Fruit fly (Drosophila melanogaster) whole organism, embryonic: Measurements from ENCODE around the gene ldbr.
A peak's percentile ranks its signal among the peaks of the same experiment; 100 is the strongest.

Experiments used
- Aef1 ChIP-seq: fragments of 200-800 bp; sonication (Bioruptor generic); IDR thresholded peaks from 3 replicates; pipeline ENCODE4 v1.3.6; 2022; ENCODE audit warnings: missing biosample characterization, missing genetic modification characterization
- Asciz ChIP-seq: fragments of 200-800 bp; sonication (Bioruptor generic); optimal IDR thresholded peaks from 2 replicates; lab custom pipeline; 2017; ENCODE audit warnings: missing biosample characterization, mild to moderate bottlenecking, missing genetic modification characterization, missing genetic modification reagents
- Awh ChIP-seq: fragments of 200-800 bp; sonication (Bioruptor generic); IDR thresholded peaks from 2 replicates; pipeline ENCODE4, ENCODE4 v1.3.6; 2022; ENCODE audit warnings: missing biosample characterization, missing genetic modification characterization
- Blimp-1 ChIP-seq: fragments of 200-800 bp; sonication (Bioruptor generic); optimal IDR thresholded peaks from 3 replicates; lab custom pipeline; 2018; ENCODE audit warnings: missing biosample characterization, missing genetic modification characterization, mild to moderate bottlenecking, moderate library complexity, missing genetic modification reagents
- CG10366 ChIP-seq: fragments of 200-800 bp; sonication (Bioruptor generic); IDR thresholded peaks from 2 replicates; pipeline ENCODE4 v1.3.6; 2022; ENCODE audit warnings: missing biosample characterization, missing genetic modification characterization
- CG11093 ChIP-seq: fragments of 200-800 bp; sonication (Bioruptor generic); IDR thresholded peaks from 3 replicates; pipeline ENCODE4 v1.3.6; 2022; ENCODE audit warnings: missing biosample characterization, missing genetic modification characterization
- CG14014 ChIP-seq: fragments of 200-800 bp; sonication (Bioruptor generic); IDR thresholded peaks from 2 replicates; pipeline ENCODE4 v1.3.6; 2022; ENCODE audit warnings: missing biosample characterization, missing genetic modification characterization
- CG14050 ChIP-seq: fragments of 200-800 bp; sonication (Bioruptor generic); IDR thresholded peaks from 3 replicates; pipeline ENCODE4 v1.3.6; 2022; ENCODE audit warnings: missing biosample characterization, missing genetic modification characterization
- CG14667 ChIP-seq: fragments of 200-800 bp; sonication (Bioruptor generic); IDR thresholded peaks from 2 replicates; pipeline ENCODE4 v1.3.6; 2022; ENCODE audit warnings: missing biosample characterization, missing genetic modification characterization
- CG15073 ChIP-seq: fragments of 200-800 bp; sonication (Bioruptor generic); optimal IDR thresholded peaks from 2 replicates; lab custom pipeline; 2016; ENCODE audit warnings: missing biosample characterization, missing genetic modification characterization
- CG1529 ChIP-seq: fragments of 200-800 bp; sonication (Bioruptor generic); optimal IDR thresholded peaks from 3 replicates; lab custom pipeline; 2018; ENCODE audit warnings: missing biosample characterization, missing genetic modification characterization
- CG15601 ChIP-seq: fragments of 200-800 bp; sonication (Bioruptor generic); optimal IDR thresholded peaks from 3 replicates; lab custom pipeline; 2019; ENCODE audit warnings: missing biosample characterization, mild to moderate bottlenecking, missing genetic modification characterization, moderate library complexity
- CG15696 ChIP-seq: fragments of 200-800 bp; sonication (Bioruptor generic); optimal IDR thresholded peaks from 2 replicates; lab custom pipeline; 2019; ENCODE audit warnings: missing biosample characterization, mild to moderate bottlenecking, missing genetic modification characterization, moderate library complexity
- CG17912 ChIP-seq: fragments of 200-800 bp; sonication (Bioruptor generic); optimal IDR thresholded peaks from 2 replicates; lab custom pipeline; 2018; ENCODE audit warnings: missing biosample characterization, mild to moderate bottlenecking, missing genetic modification characterization
- CG1792 ChIP-seq: fragments of 200-800 bp; sonication (Bioruptor generic); optimal IDR thresholded peaks from 2 replicates; lab custom pipeline; 2016; ENCODE audit warnings: missing biosample characterization, missing genetic modification characterization
- CG43689 ChIP-seq: fragments of 200-800 bp; sonication (Bioruptor generic); IDR thresholded peaks from 2 replicates; pipeline ENCODE4 v1.3.6; 2022; ENCODE audit warnings: missing biosample characterization, missing genetic modification characterization
- CG4424 ChIP-seq: fragments of 200-800 bp; sonication (Bioruptor generic); optimal IDR thresholded peaks from 3 replicates; lab custom pipeline; 2016; ENCODE audit warnings: missing biosample characterization, missing genetic modification characterization
- CG7357 ChIP-seq: fragments of 200-800 bp; sonication (Bioruptor generic); IDR thresholded peaks from 3 replicates; pipeline ENCODE4 v1.3.6; 2022; ENCODE audit warnings: missing biosample characterization, missing genetic modification characterization
- CG7372 ChIP-seq: fragments of 200-800 bp; sonication (Bioruptor generic); IDR thresholded peaks from 2 replicates; pipeline ENCODE4 v1.3.6; 2022; ENCODE audit warnings: missing biosample characterization, missing genetic modification characterization
- CG7745 ChIP-seq: fragments of 200-800 bp; sonication (Bioruptor generic); optimal IDR thresholded peaks from 2 replicates; lab custom pipeline; 2018; ENCODE audit warnings: missing biosample characterization, mild to moderate bottlenecking, missing genetic modification characterization, moderate library complexity
- CG8290 ChIP-seq, 3 experiments: fragments of 200-800 bp; sonication (Bioruptor generic); optimal IDR thresholded peaks; 2 replicates each; lab custom pipeline; 2016 to 2019; ENCODE audit warnings: missing biosample characterization in 3 of 3, missing genetic modification characterization in 3 of 3, mild to moderate bottlenecking in 2 of 3, moderate library complexity in 1 of 3
- CG9932 ChIP-seq: fragments of 200-800 bp; sonication (Bioruptor generic); IDR thresholded peaks from 2 replicates; pipeline ENCODE4 v1.3.6; 2022; ENCODE audit warnings: missing biosample characterization, missing genetic modification characterization
- Camta ChIP-seq: fragments of 200-800 bp; sonication (Bioruptor generic); optimal IDR thresholded peaks from 2 replicates; lab custom pipeline; 2016; ENCODE audit warnings: missing biosample characterization, missing genetic modification characterization
- CoRest ChIP-seq: fragments of 200-800 bp; sonication (Bioruptor generic); optimal IDR thresholded peaks from 3 replicates; lab custom pipeline; 2018; ENCODE audit warnings: missing biosample characterization, mild to moderate bottlenecking, missing genetic modification characterization, moderate library complexity
- D19A ChIP-seq: fragments of 200-800 bp; optimal IDR thresholded peaks from 3 replicates; lab custom pipeline; 2019; ENCODE audit warnings: missing biosample characterization, mild to moderate bottlenecking, missing genetic modification characterization, moderate library complexity
- Deaf1 ChIP-seq: fragments of 200-800 bp; optimal IDR thresholded peaks from 3 replicates; lab custom pipeline; 2019; ENCODE audit warnings: missing biosample characterization, mild to moderate bottlenecking, missing genetic modification characterization, moderate library complexity
- Dfd ChIP-seq, 2 experiments: fragments of >200 bp; optimal IDR thresholded peaks; 2 replicates each; lab custom pipeline; 2017; ENCODE audit warnings: missing biosample characterization in 2 of 2, missing genetic modification characterization in 2 of 2
- E2f1 ChIP-seq: fragments of 200-800 bp; sonication (Bioruptor generic); IDR thresholded peaks from 2 replicates; pipeline ENCODE4 v1.3.6; 2022; ENCODE audit warnings: missing biosample characterization, missing genetic modification characterization
- Gsc ChIP-seq: fragments of 200-800 bp; sonication (Bioruptor generic); IDR thresholded peaks from 2 replicates; pipeline ENCODE4 v1.3.6; 2022; ENCODE audit warnings: missing biosample characterization, missing genetic modification characterization
- Gug ChIP-seq: fragments of 200-800 bp; sonication (Bioruptor generic); IDR thresholded peaks from 4 replicates; pipeline ENCODE4 v1.3.6; 2022; ENCODE audit warnings: missing biosample characterization, missing genetic modification characterization
- Hr78 ChIP-seq, 2 experiments: fragments of 200-800 bp in 1 of 2; fragments of >200 bp in 1 of 2; sonication (Bioruptor generic) in 1 of 2; optimal IDR thresholded peaks; 2 replicates each; lab custom pipeline; 2017 to 2019; ENCODE audit warnings: missing biosample characterization in 2 of 2, missing genetic modification characterization in 2 of 2, mild to moderate bottlenecking in 1 of 2, moderate library complexity in 1 of 2
- Hsf ChIP-seq: fragments of 200-800 bp; sonication (Bioruptor generic); optimal IDR thresholded peaks from 3 replicates; lab custom pipeline; 2016; ENCODE audit warnings: missing biosample characterization, missing genetic modification characterization
- Oli ChIP-seq: fragments of 200-800 bp; sonication (Bioruptor generic); optimal IDR thresholded peaks from 2 replicates; lab custom pipeline; 2018; ENCODE audit warnings: missing biosample characterization, mild to moderate bottlenecking, missing genetic modification characterization, moderate library complexity
- Pdp1 ChIP-seq, 2 experiments: fragments of 200-800 bp; sonication (Bioruptor generic); optimal IDR thresholded peaks; 3 replicates each; lab custom pipeline; 2016; ENCODE audit warnings: missing biosample characterization in 2 of 2, missing genetic modification characterization in 2 of 2, mild to moderate bottlenecking in 1 of 2, moderate library complexity in 1 of 2
- Rfx ChIP-seq: fragments of 200-800 bp; sonication (Bioruptor generic); IDR thresholded peaks from 2 replicates; pipeline ENCODE4 v1.3.6; 2022; ENCODE audit warnings: missing biosample characterization, missing genetic modification characterization
- Sin3A ChIP-seq: fragments of >200 bp; optimal IDR thresholded peaks from 2 replicates; lab custom pipeline; 2018
- Sry-δ ChIP-seq: fragments of 200-800 bp; sonication (Bioruptor generic); optimal IDR thresholded peaks from 2 replicates; lab custom pipeline; 2016; ENCODE audit warnings: missing biosample characterization, missing genetic modification characterization
- bcd ChIP-seq: fragments of 200-800 bp; sonication (Bioruptor generic); optimal IDR thresholded peaks from 2 replicates; lab custom pipeline; 2017; ENCODE audit warnings: missing biosample characterization, mild to moderate bottlenecking, missing genetic modification characterization
- danr ChIP-seq: fragments of 200-800 bp; sonication (Bioruptor generic); IDR thresholded peaks from 2 replicates; pipeline ENCODE4 v1.3.6; 2022; ENCODE audit warnings: missing biosample characterization, missing genetic modification characterization
- gcm2 ChIP-seq: fragments of 200-800 bp; sonication (Bioruptor generic); optimal IDR thresholded peaks from 2 replicates; lab custom pipeline; 2016; ENCODE audit warnings: missing biosample characterization, missing genetic modification characterization
- grau ChIP-seq: fragments of 200-800 bp; optimal IDR thresholded peaks from 3 replicates; lab custom pipeline; 2019; ENCODE audit warnings: missing biosample characterization, mild to moderate bottlenecking, missing genetic modification characterization, moderate library complexity
- luna ChIP-seq: fragments of 200-800 bp; sonication (Bioruptor generic); optimal IDR thresholded peaks from 2 replicates; lab custom pipeline; 2016; ENCODE audit warnings: missing biosample characterization, missing genetic modification characterization
- oc ChIP-seq: fragments of 200-800 bp; sonication (Bioruptor generic); optimal IDR thresholded peaks from 2 replicates; lab custom pipeline; 2018; ENCODE audit warnings: missing biosample characterization, mild to moderate bottlenecking, missing genetic modification characterization, moderate library complexity
- odd ChIP-seq: fragments of 200-800 bp; sonication (Bioruptor generic); optimal IDR thresholded peaks from 2 replicates; lab custom pipeline; 2017; ENCODE audit warnings: missing biosample characterization, mild to moderate bottlenecking, missing genetic modification characterization
- pb ChIP-seq: fragments of 200-800 bp; sonication (Bioruptor generic); optimal IDR thresholded peaks from 3 replicates; lab custom pipeline; 2016; ENCODE audit warnings: missing biosample characterization, missing genetic modification characterization
- sima ChIP-seq: fragments of 200-800 bp; sonication (Bioruptor generic); optimal IDR thresholded peaks from 2 replicates; lab custom pipeline; 2016; ENCODE audit warnings: missing biosample characterization, missing genetic modification characterization
- stc ChIP-seq: fragments of 200-800 bp; sonication (Bioruptor generic); IDR thresholded peaks from 2 replicates; pipeline ENCODE4 v1.3.6; 2022; ENCODE audit warnings: missing biosample characterization, missing genetic modification characterization
- twi ChIP-seq: fragments of 200-800 bp; optimal IDR thresholded peaks from 2 replicates; lab custom pipeline; 2019; ENCODE audit warnings: missing biosample characterization, mild to moderate bottlenecking, missing genetic modification characterization, moderate library complexity
- tx ChIP-seq: fragments of 200-800 bp; sonication (Bioruptor generic); optimal IDR thresholded peaks from 2 replicates; lab custom pipeline; 2016; ENCODE audit warnings: missing biosample characterization, missing genetic modification characterization
- unpg ChIP-seq: fragments of 200-800 bp; sonication (Bioruptor generic); optimal IDR thresholded peaks from 3 replicates; lab custom pipeline; 2018; ENCODE audit warnings: missing biosample characterization, mild to moderate bottlenecking, missing genetic modification characterization, moderate library complexity
- vvl ChIP-seq: fragments of 200-800 bp; sonication (Bioruptor generic); IDR thresholded peaks from 2 replicates; pipeline ENCODE4 v1.3.6; 2022; ENCODE audit warnings: missing biosample characterization, missing genetic modification characterization

ldbr gene

dm6 chr3L:8072720-8073119, 48.9 kb upstream of the ldbr start (continued):
- TF ChIP-seq odd: no peak
- TF ChIP-seq unpg (GFP tag; lab: Kevin White, UChicago): peak; percentile 37
- peak; percentile 79 for TF ChIP-seq CG4424 (GFP tag; lab: Kevin White, UChicago)
- no peak for TF ChIP-seq pb (GFP tag; lab: Kevin White, UChicago)
- TF ChIP-seq Camta (GFP tag; lab: Kevin White, UChicago): no peak
- TF ChIP-seq Dfd (GFP tag; optimal IDR thresholded peaks at IDR 0.05; lab: Kevin White, UChicago): no peak
- TF ChIP-seq Sry-δ (GFP tag; lab: Kevin White, UChicago): peak; percentile 40
- no peak for TF ChIP-seq Hsf (GFP tag; lab: Kevin White, UChicago)
- no peak for TF ChIP-seq sima (GFP tag; lab: Kevin White, UChicago)
- no peak for TF ChIP-seq CG7745 (tag; lab: Kevin White, UChicago)
- TF ChIP-seq CG1792: peak; percentile 19
- TF ChIP-seq CG43689: no peak
- no peak for TF ChIP-seq Oli (tag; lab: Kevin White, UChicago)
- peak; percentile 61 for TF ChIP-seq CG9932
- no peak for TF ChIP-seq CG15073 (GFP tag; lab: Kevin White, UChicago)
- no peak for TF ChIP-seq CG15601 (tag; lab: Kevin White, UChicago)
- peak; percentile 39 for TF ChIP-seq Deaf1 (tag; lab: Kevin White, UChicago)
- TF ChIP-seq Blimp-1 (GFP tag; lab: Kevin White, UChicago): peak; percentile 82
- peak; percentile 66 for TF ChIP-seq D19A (tag; lab: Kevin White, UChicago)
- TF ChIP-seq Hr78 (GFP tag; optimal IDR thresholded peaks at IDR 0.05; lab: Kevin White, UChicago): peak in 1 of 2 experiments; percentile 70
- no peak for TF ChIP-seq twi (tag; lab: Kevin White, UChicago)
- TF ChIP-seq Pdp1 (GFP tag; optimal IDR thresholded peaks at IDR 0.05; lab: Kevin White, UChicago): peak; percentile 1 to 70
- no peak for TF ChIP-seq tx
- no peak for TF ChIP-seq CG14667 (GFP tag; lab: Robert Waterston, UW)
- peak; percentile 81 for TF ChIP-seq vvl (GFP tag; lab: Robert Waterston, UW)
- TF ChIP-seq bcd: peak; percentile 68
- TF ChIP-seq CG11093: no peak
- TF ChIP-seq Aef1 (GFP tag; lab: Robert Waterston, UW): peak; percentile 56; the same call in 2 of the 3 replicates
- TF ChIP-seq Rfx: peak; percentile 72
- TF ChIP-seq CG1529 (GFP tag; lab: Kevin White, UChicago): no peak
- TF ChIP-seq Asciz (GFP tag; lab: Kevin White, UChicago): peak; percentile 77
- no peak for TF ChIP-seq Sin3A (lab: Kevin White, UChicago)
- TF ChIP-seq Gsc (GFP tag; lab: Robert Waterston, UW): no peak
- TF ChIP-seq CG7357 (GFP tag; lab: Robert Waterston, UW): 0 out of 3 replicates have a peak, but pooled peaks have one; percentile 33
- no peak for TF ChIP-seq CG8290 (GFP tag; optimal IDR thresholded peaks at IDR 0.05; lab: Kevin White, UChicago)
- no peak for TF ChIP-seq CG8290 (tag; optimal IDR thresholded peaks at IDR 0.05; lab: Kevin White, UChicago)
- TF ChIP-seq Awh (GFP tag; lab: Robert Waterston, UW): peak; percentile 64
- no peak for TF ChIP-seq gcm2 (GFP tag; lab: Kevin White, UChicago)
- no peak for TF ChIP-seq CG15696 (tag; lab: Kevin White, UChicago)
- TF ChIP-seq stc (GFP tag; lab: Robert Waterston, UW): peak; percentile 75
- TF ChIP-seq CG17912 (GFP tag; lab: Kevin White, UChicago): no peak
- TF ChIP-seq CG14050 (GFP tag; lab: Robert Waterston, UW): 0 out of 3 replicates have a peak, but pooled peaks have one; percentile 19
- peak; percentile 28; the same call in 1 of the 2 replicates for TF ChIP-seq CG14014
- TF ChIP-seq danr (GFP tag; lab: Robert Waterston, UW): no peak
- TF ChIP-seq CG10366: peak; percentile 48; the same call in 1 of the 2 replicates
- peak; percentile 5 for TF ChIP-seq oc (tag; lab: Kevin White, UChicago)
- TF ChIP-seq CoRest: peak; percentile 31
- TF ChIP-seq luna (GFP tag; lab: Kevin White, UChicago): no peak
- TF ChIP-seq CG7372 (GFP tag; lab: Robert Waterston, UW): no peak
- TF ChIP-seq grau (tag; lab: Kevin White, UChicago): peak; percentile 35
- TF ChIP-seq E2f1: peak; percentile 67
- 0 out of 4 replicates have a peak, but pooled peaks have one; percentile 3 for TF ChIP-seq Gug
